Fruit fly (Drosophila melanogaster) whole organism: ENCODE results near the gene Gr93c.

ENCODE experiments used
- CG8478 ChIP-seq: fragments of >200 bp; optimal IDR thresholded peaks from 2 replicates; lab custom pipeline; 2018; ENCODE audit warnings: inconsistent platforms
- EcR ChIP-seq, 2 experiments: fragments of >200 bp; optimal IDR thresholded peaks; 2 replicates each; lab custom pipeline; 2017; ENCODE audit warnings: missing biosample characterization in 2 of 2, missing genetic modification characterization in 2 of 2, missing genetic modification reagents in 2 of 2
- pan ChIP-seq: fragments of >200 bp; optimal IDR thresholded peaks from 2 replicates; lab custom pipeline; 2017
- psq ChIP-seq: fragments of >200 bp; optimal IDR thresholded peaks from 2 replicates; lab custom pipeline; 2017
- usp ChIP-seq: fragments of >200 bp; optimal IDR thresholded peaks from 2 replicates; lab custom pipeline; 2017; ENCODE audit warnings: missing biosample characterization, missing genetic modification characterization, mixed read lengths

DNA sequence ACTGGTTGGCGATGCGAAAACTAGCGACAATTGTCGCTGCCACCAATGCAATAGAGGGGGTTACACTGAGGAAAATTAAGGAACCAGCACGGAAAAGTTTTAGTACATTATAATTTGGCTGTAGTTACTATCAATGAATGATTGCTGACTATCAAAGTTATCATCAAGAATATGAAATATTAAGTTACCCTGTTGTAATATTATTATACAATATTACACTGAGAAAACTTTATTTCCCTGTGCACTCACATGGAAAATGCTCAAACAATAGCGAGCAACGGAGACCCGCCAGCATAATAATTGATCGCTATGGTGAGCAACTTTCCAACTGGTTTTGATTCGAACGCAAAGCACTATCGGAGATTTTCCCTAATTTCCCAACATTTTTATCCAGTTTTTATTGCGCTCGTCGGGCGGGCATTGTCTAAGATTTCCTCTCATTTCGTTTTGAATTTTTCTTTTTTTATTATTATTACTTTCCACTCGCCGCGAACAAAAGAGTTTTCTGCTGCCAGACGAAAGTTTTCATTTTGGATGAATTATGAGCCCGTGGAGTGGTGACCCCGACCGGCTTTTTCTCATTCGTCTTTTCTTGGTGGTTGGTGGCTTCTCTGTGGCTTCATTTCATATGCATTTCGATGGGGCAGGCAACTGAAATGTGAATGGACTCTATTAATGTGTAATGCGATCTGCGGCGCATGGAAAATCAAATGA is 17.2 kb upstream of the Gr93c start:
- TF ChIP-seq EcR (GFP tag; optimal IDR thresholded peaks at IDR 0.05; lab: Kevin White, UChicago) = no peak
- no peak for TF ChIP-seq psq (lab: Kevin White, UChicago)
- TF ChIP-seq CG8478 = no peak
- no peak for TF ChIP-seq usp
- no peak for TF ChIP-seq pan (lab: Kevin White, UChicago)
